Worm (Caenorhabditis elegans): ENCODE results near the gene Y75B7AR.1.
A peak's percentile ranks its signal among the peaks of the same experiment; 100 is the strongest.

Gene Y75B7AR.1

DNA sequence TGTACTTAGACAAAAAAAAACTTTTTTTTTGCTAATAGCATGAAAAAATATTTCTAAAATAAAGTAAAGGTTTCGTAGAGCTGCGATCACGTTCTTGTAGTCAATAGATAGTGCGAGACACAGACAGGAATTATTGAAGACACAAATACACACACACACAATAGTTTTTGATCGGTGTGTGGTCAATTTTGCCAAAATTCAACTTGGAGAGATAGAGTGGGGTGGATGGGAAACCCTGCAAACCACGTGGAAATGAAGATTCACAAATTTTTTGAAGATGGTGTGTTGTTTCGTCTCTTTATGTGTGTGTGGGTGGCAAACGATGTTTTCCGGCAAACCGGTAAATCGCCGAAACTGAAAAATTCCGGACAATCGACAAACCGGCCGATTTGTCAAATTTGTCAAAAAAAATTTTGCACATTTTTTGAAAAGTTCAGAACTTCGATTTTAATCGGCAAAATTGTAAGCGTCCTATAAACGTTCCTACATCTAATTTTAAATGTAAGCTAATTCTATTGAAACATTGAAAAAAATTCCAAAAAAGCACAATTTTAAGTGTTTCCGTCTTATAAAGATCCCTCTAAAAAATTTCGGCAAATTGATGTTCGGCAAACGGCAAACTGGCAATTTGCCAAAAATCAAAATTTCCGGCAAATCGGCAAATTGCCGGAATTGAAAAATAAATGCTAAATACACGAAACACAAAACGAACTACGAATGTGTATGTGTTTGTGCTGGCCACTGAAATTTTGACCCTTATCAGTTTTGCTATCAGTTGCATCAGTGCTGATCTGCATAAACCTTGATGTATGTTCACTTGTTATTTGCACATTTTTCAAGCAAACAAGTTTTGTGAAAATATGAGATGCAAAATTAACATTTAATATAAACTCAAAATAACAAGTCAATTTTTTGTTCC, 40.0 kb upstream of the Y75B7AR.1 start:
- TF ChIP-seq tra-4 (tag; optimal IDR thresholded peaks at IDR 0.05) (no peak), ceh-36 (tag; optimal IDR thresholded peaks at IDR 0.05) (no peak), B0310.2 (tag; optimal IDR thresholded peaks at IDR 0.05) (no peak), ama-1 (optimal IDR thresholded peaks at IDR 0.05) (no peak), ceh-13 (GFP tag; optimal IDR thresholded peaks at IDR 0.05) (no peak), hmg-4 (GFP tag; optimal IDR thresholded peaks at IDR 0.05) (no peak), scrt-1 (GFP tag; IDR thresholded peaks at IDR 0.05) (no peak), sea-1 (GFP tag; conservative IDR thresholded peaks at IDR 0.05) (no peak), ets-7 (tag; optimal IDR thresholded peaks at IDR 0.05) (no peak), tbx-37 (GFP tag; conservative IDR thresholded peaks at IDR 0.05) (no peak), pes-1 (GFP tag; IDR thresholded peaks at IDR 0.05) (no peak), tbx-11 (GFP tag; IDR thresholded peaks at IDR 0.05) (no peak), aly-1 (tag; optimal IDR thresholded peaks at IDR 0.05) (no peak), hmbx-1 (tag; optimal IDR thresholded peaks at IDR 0.05) (no peak)

- TF ChIP-seq scrt-1 (GFP tag; IDR thresholded peaks at IDR 0.05) (no peak), ama-1 (optimal IDR thresholded peaks at IDR 0.05) (no peak), hnd-1 (tag; optimal IDR thresholded peaks at IDR 0.05) (no peak), aly-1 (tag; optimal IDR thresholded peaks at IDR 0.05) (no peak), pes-1 (GFP tag; IDR thresholded peaks at IDR 0.05) (no peak), ets-7 (tag; optimal IDR thresholded peaks at IDR 0.05) (no peak), ceh-13 (GFP tag; optimal IDR thresholded peaks at IDR 0.05) (no peak), flt-1 (GFP tag; IDR thresholded peaks at IDR 0.05) (no peak), sea-1 (GFP tag; conservative IDR thresholded peaks at IDR 0.05) (no peak), ceh-36 (tag; optimal IDR thresholded peaks at IDR 0.05) (no peak), tra-4 (tag; optimal IDR thresholded peaks at IDR 0.05) (no peak), hmbx-1 (tag; optimal IDR thresholded peaks at IDR 0.05) (no peak)
Observed at ce11 chrV:1431702-1432187, 38.9 kb upstream of the Y75B7AR.1 start, which contains the start of gene ges-1. ges-1 (minus strand) TSS chrV:1432137.

ce11 chrV:1425595-1425994, 32.8 kb upstream of the Y75B7AR.1 start, which contains the start of gene R12A1.3:
R12A1.3 (minus strand) TSS chrV:1425794.
- no peak for TF ChIP-seq tbx-37 (GFP tag; conservative IDR thresholded peaks at IDR 0.05)
- no peak for TF ChIP-seq B0310.2 (tag; optimal IDR thresholded peaks at IDR 0.05)
- no peak for TF ChIP-seq hmbx-1 (tag; optimal IDR thresholded peaks at IDR 0.05)
- TF ChIP-seq pes-1 (GFP tag; IDR thresholded peaks at IDR 0.05): no peak
- no peak for TF ChIP-seq tra-4 (tag; optimal IDR thresholded peaks at IDR 0.05)
- TF ChIP-seq hnd-1 (tag; optimal IDR thresholded peaks at IDR 0.05): no peak
- no peak for TF ChIP-seq tbx-11 (GFP tag; IDR thresholded peaks at IDR 0.05)
- no peak for TF ChIP-seq scrt-1 (GFP tag; IDR thresholded peaks at IDR 0.05)
- TF ChIP-seq ceh-36 (tag; optimal IDR thresholded peaks at IDR 0.05): no peak
- no peak for TF ChIP-seq ama-1 (optimal IDR thresholded peaks at IDR 0.05)
- no peak for TF ChIP-seq ceh-13 (GFP tag; optimal IDR thresholded peaks at IDR 0.05)
- no peak for TF ChIP-seq flt-1 (GFP tag; IDR thresholded peaks at IDR 0.05)
- TF ChIP-seq ets-7 (tag; optimal IDR thresholded peaks at IDR 0.05): no peak
- no peak for TF ChIP-seq F13C5.2 (tag; optimal IDR thresholded peaks at IDR 0.05)
- TF ChIP-seq aly-1 (tag; optimal IDR thresholded peaks at IDR 0.05): no peak
- no peak for TF ChIP-seq hmg-4 (GFP tag; optimal IDR thresholded peaks at IDR 0.05)
- TF ChIP-seq sea-1 (GFP tag; conservative IDR thresholded peaks at IDR 0.05): no peak

- TF ChIP-seq F13C5.2 (tag; optimal IDR thresholded peaks at IDR 0.05): no peak
- TF ChIP-seq ceh-36 (tag; optimal IDR thresholded peaks at IDR 0.05): peak; percentile 96
Observed at ce11 chrV:1423338-1423737, 30.5 kb upstream of the Y75B7AR.1 start.

ce11 chrV:1422269-1422668, 29.5 kb upstream of the Y75B7AR.1 start:
- TF ChIP-seq hmg-4 (GFP tag; optimal IDR thresholded peaks at IDR 0.05) (no peak), F13C5.2 (tag; optimal IDR thresholded peaks at IDR 0.05) (no peak), scrt-1 (GFP tag; IDR thresholded peaks at IDR 0.05) (no peak), ceh-36 (tag; optimal IDR thresholded peaks at IDR 0.05) (no peak), tra-4 (tag; optimal IDR thresholded peaks at IDR 0.05) (no peak)

DNA sequence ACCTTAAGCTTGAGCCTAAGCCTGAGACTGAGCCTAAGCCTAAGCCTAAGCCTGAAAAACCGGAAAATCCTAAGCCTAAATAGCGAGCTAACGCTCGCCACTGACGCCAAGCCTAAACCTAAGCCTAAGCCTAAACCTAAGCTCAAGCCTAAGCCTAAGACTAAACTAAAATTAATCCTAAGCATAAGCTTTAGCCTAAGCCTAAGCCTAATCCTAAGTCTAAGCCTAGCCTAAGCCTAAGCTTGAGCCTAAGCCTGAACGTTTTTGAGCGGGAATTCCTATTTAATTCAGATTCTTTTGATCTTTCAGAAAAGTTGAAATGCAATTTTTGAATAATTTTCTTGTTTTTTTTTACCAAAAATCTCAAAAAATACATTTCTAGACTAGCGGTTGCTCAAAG, 23.4 kb upstream of the Y75B7AR.1 start:
- TF ChIP-seq tra-4 (tag; optimal IDR thresholded peaks at IDR 0.05) (no peak), ceh-36 (tag; optimal IDR thresholded peaks at IDR 0.05) (peak; percentile 83)

DNA sequence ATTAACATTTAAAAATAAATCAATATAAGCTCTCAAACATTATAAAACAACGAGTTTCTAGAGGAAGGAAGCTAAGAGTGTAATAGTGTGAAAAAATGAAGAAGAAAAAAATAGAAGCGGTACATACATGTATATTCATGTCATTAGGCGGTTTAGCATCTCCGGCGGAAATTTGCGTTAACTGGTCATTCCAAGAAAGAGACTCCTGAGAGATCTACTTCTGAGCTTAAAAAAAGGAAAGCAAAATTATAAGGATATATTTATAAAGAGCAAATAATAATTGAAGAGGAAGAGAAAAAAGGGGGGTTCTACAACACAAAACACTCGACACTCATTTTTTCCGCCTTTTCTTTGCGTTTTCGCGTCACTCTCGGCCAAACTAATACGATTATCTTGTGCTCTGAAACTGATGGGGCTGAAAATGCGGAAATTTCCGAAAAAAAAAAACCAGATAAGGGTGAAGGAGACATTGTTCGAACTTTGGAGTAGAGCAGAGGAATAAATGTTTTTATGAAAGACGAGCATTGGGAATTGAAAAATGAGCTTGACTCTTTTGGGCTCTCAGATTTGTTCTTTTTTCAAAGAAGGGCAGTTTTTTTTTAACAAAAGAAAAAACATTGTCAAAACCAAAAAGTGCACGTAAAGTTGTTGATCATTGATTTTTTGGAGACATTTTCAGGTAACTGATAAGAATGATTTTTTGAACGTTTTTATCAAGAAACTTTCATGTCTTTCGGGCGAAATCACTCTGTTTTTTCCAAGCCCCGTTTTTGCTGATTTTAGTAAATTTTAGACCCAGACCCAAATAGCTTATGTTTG, 22.0 kb upstream of the Y75B7AR.1 start:
- TF ChIP-seq tbx-37 (GFP tag; conservative IDR thresholded peaks at IDR 0.05) (no peak), hnd-1 (tag; optimal IDR thresholded peaks at IDR 0.05) (no peak), pes-1 (GFP tag; IDR thresholded peaks at IDR 0.05) (no peak), ceh-13 (GFP tag; optimal IDR thresholded peaks at IDR 0.05) (no peak), F13C5.2 (tag; optimal IDR thresholded peaks at IDR 0.05) (no peak), hmg-4 (GFP tag; optimal IDR thresholded peaks at IDR 0.05) (no peak), flt-1 (GFP tag; IDR thresholded peaks at IDR 0.05) (no peak), scrt-1 (GFP tag; IDR thresholded peaks at IDR 0.05) (no peak), ets-7 (tag; optimal IDR thresholded peaks at IDR 0.05) (no peak), sea-1 (GFP tag; conservative IDR thresholded peaks at IDR 0.05) (no peak), B0310.2 (tag; optimal IDR thresholded peaks at IDR 0.05) (no peak), aly-1 (tag; optimal IDR thresholded peaks at IDR 0.05) (no peak), tbx-11 (GFP tag; IDR thresholded peaks at IDR 0.05) (no peak), ama-1 (optimal IDR thresholded peaks at IDR 0.05) (no peak), hmbx-1 (tag; optimal IDR thresholded peaks at IDR 0.05) (no peak)
